Fruit fly (Drosophila melanogaster) S2 (cell line): ENCODE measurements around the gene Adsl.

ENCODE experiments used
- CG8478 ChIP-seq: fragments of >200 bp; optimal IDR thresholded peaks from 2 replicates; lab custom pipeline; 2018
- CTCF ChIP-seq, 2 experiments: fragments of >200 bp; optimal IDR thresholded peaks; 2 replicates each; lab custom pipeline; 2018

- no peak for TF ChIP-seq CG8478
- TF ChIP-seq CTCF (optimal IDR thresholded peaks at IDR 0.05; lab: Kevin White, UChicago): no peak
Observed at dm6 chr3R:16991781-16992180, 29.1 kb downstream of the Adsl start, which contains the start of gene EMC2B.
